Fruit fly (Drosophila melanogaster) whole organism, embryonic: Measurements from ENCODE around the gene mAChR-C.

ENCODE experiments used
- Bdp1 ChIP-seq: fragments of 200-800 bp; sonication (Bioruptor generic); optimal IDR thresholded peaks from 3 replicates; lab custom pipeline; 2016; ENCODE audit warnings: missing biosample characterization, missing genetic modification characterization
- Bgb ChIP-seq: fragments of 200-800 bp; sonication (Bioruptor generic); IDR thresholded peaks from 2 replicates; pipeline ENCODE4 v1.3.6; 2022; ENCODE audit warnings: missing biosample characterization, missing genetic modification characterization; ENCODE audit not compliant: partially characterized antibody
- CG10543 ChIP-seq: fragments of 200-800 bp; sonication (Bioruptor generic); optimal IDR thresholded peaks from 3 replicates; lab custom pipeline; 2017; ENCODE audit warnings: missing biosample characterization, mild to moderate bottlenecking, missing genetic modification characterization, moderate library complexity
- CG10654 ChIP-seq: fragments of 200-800 bp; sonication (Bioruptor generic); optimal IDR thresholded peaks from 2 replicates; lab custom pipeline; 2016; ENCODE audit warnings: missing biosample characterization, missing genetic modification characterization
- CG11085 ChIP-seq: fragments of 200-800 bp; sonication (Bioruptor generic); IDR thresholded peaks from 2 replicates; pipeline ENCODE4 v1.3.6; 2022; ENCODE audit warnings: missing biosample characterization, missing genetic modification characterization
- CG14667 ChIP-seq: fragments of 200-800 bp; sonication (Bioruptor generic); IDR thresholded peaks from 2 replicates; pipeline ENCODE4 v1.3.6; 2022; ENCODE audit warnings: missing biosample characterization, missing genetic modification characterization
- CG15011 ChIP-seq: fragments of 200-800 bp; sonication (Bioruptor generic); optimal IDR thresholded peaks from 3 replicates; lab custom pipeline; 2018; ENCODE audit warnings: missing biosample characterization, mild to moderate bottlenecking, missing genetic modification characterization
- CG16813 ChIP-seq: fragments of 200-800 bp; sonication (Bioruptor generic); IDR thresholded peaks from 3 replicates; pipeline ENCODE4 v1.3.6; 2022; ENCODE audit warnings: missing biosample characterization, missing genetic modification characterization; ENCODE audit not compliant: partially characterized antibody
- CG17568 ChIP-seq: fragments of 200-800 bp; sonication (Bioruptor generic); optimal IDR thresholded peaks from 2 replicates; lab custom pipeline; 2018; ENCODE audit warnings: missing biosample characterization, mild to moderate bottlenecking, missing genetic modification characterization, moderate library complexity
- CG2129 ChIP-seq: fragments of 200-800 bp; sonication (Bioruptor generic); IDR thresholded peaks from 2 replicates; pipeline ENCODE4 v1.3.6; 2022; ENCODE audit warnings: missing biosample characterization, missing genetic modification characterization; ENCODE audit not compliant: partially characterized antibody
- CG2875 ChIP-seq: fragments of 200-800 bp; sonication (Bioruptor generic); optimal IDR thresholded peaks from 2 replicates; lab custom pipeline; 2017; ENCODE audit warnings: missing biosample characterization, mild to moderate bottlenecking, missing genetic modification characterization, missing genetic modification reagents
- CG31365 ChIP-seq: fragments of 200-800 bp; sonication (Bioruptor generic); optimal IDR thresholded peaks from 2 replicates; lab custom pipeline; 2018; ENCODE audit warnings: missing biosample characterization, mild to moderate bottlenecking, missing genetic modification characterization
- CG3163 ChIP-seq: fragments of 200-800 bp; sonication (Bioruptor generic); optimal IDR thresholded peaks from 3 replicates; lab custom pipeline; 2016; ENCODE audit warnings: missing biosample characterization, missing genetic modification characterization
- CG34376 ChIP-seq: fragments of 200-800 bp; sonication (Bioruptor generic); optimal IDR thresholded peaks from 2 replicates; lab custom pipeline; 2018; ENCODE audit warnings: missing biosample characterization, mild to moderate bottlenecking, missing genetic modification characterization
- CG3838 ChIP-seq: fragments of 200-800 bp; sonication (Bioruptor generic); optimal IDR thresholded peaks from 3 replicates; lab custom pipeline; 2016; ENCODE audit warnings: missing biosample characterization, missing genetic modification characterization
- CG3847 ChIP-seq: fragments of 200-800 bp; sonication (Bioruptor generic); IDR thresholded peaks from 2 replicates; pipeline ENCODE4 v1.3.6; 2022; ENCODE audit warnings: missing biosample characterization, missing genetic modification characterization
- CG4282 ChIP-seq: fragments of 200-800 bp; sonication (Bioruptor generic); optimal IDR thresholded peaks from 2 replicates; lab custom pipeline; 2016; ENCODE audit warnings: missing biosample characterization, missing genetic modification characterization
- CG4424 ChIP-seq: fragments of 200-800 bp; sonication (Bioruptor generic); optimal IDR thresholded peaks from 3 replicates; lab custom pipeline; 2016; ENCODE audit warnings: missing biosample characterization, missing genetic modification characterization
- CrebB ChIP-seq: fragments of 200-800 bp; sonication (Bioruptor generic); optimal IDR thresholded peaks from 3 replicates; lab custom pipeline; 2018; ENCODE audit warnings: missing biosample characterization, mild to moderate bottlenecking, missing genetic modification characterization
- Dbx ChIP-seq: fragments of 200-800 bp; sonication (Bioruptor generic); IDR thresholded peaks from 3 replicates; pipeline ENCODE4 v1.3.6; 2022; ENCODE audit warnings: missing biosample characterization, missing genetic modification characterization
- HmgZ ChIP-seq: fragments of 200-800 bp; sonication (Bioruptor generic); optimal IDR thresholded peaks from 2 replicates; lab custom pipeline; 2018; ENCODE audit warnings: missing biosample characterization, mild to moderate bottlenecking, missing genetic modification characterization
- MESR4 ChIP-seq: fragments of 200-800 bp; sonication (Bioruptor generic); optimal IDR thresholded peaks from 2 replicates; lab custom pipeline; 2018; ENCODE audit warnings: missing biosample characterization, mild to moderate bottlenecking, missing genetic modification characterization, moderate library complexity
- Max ChIP-seq: fragments of 200-800 bp; sonication (Bioruptor generic); optimal IDR thresholded peaks from 2 replicates; lab custom pipeline; 2016; ENCODE audit warnings: missing biosample characterization, mild to moderate bottlenecking, missing genetic modification characterization
- Scr ChIP-seq: fragments of 200-800 bp; sonication (Bioruptor generic); IDR thresholded peaks from 2 replicates; pipeline ENCODE4 v1.3.6; 2022; ENCODE audit warnings: missing biosample characterization, missing genetic modification characterization; ENCODE audit not compliant: partially characterized antibody
- Sox100B ChIP-seq: fragments of 200-800 bp; sonication (Bioruptor generic); optimal IDR thresholded peaks from 3 replicates; lab custom pipeline; 2018; ENCODE audit warnings: missing biosample characterization, mild to moderate bottlenecking, missing genetic modification characterization
- Taf1 ChIP-seq: fragments of 200-800 bp; sonication (Bioruptor generic); IDR thresholded peaks from 2 replicates; pipeline ENCODE4 v1.3.6; 2022; ENCODE audit warnings: missing biosample characterization, missing genetic modification characterization
- Tbp ChIP-seq: fragments of >200 bp; optimal IDR thresholded peaks from 2 replicates; lab custom pipeline; 2018; ENCODE audit warnings: missing biosample characterization, missing genetic modification characterization
- ac ChIP-seq: fragments of 200-800 bp; sonication (Bioruptor generic); optimal IDR thresholded peaks from 3 replicates; lab custom pipeline; 2017; ENCODE audit warnings: missing biosample characterization, mild to moderate bottlenecking, missing genetic modification characterization
- ara ChIP-seq: fragments of 200-800 bp; sonication (Bioruptor generic); IDR thresholded peaks from 2 replicates; pipeline ENCODE4 v1.3.6; 2022; ENCODE audit warnings: missing biosample characterization, missing genetic modification characterization
- bsh ChIP-seq, 2 experiments: fragments of 200-800 bp; sonication (Bioruptor generic); optimal IDR thresholded peaks; 2 replicates each; lab custom pipeline; 2017 to 2018; ENCODE audit warnings: mild to moderate bottlenecking in 2 of 2, missing biosample characterization in 2 of 2, missing genetic modification characterization in 2 of 2, moderate library complexity in 1 of 2
- cas ChIP-seq: fragments of 200-800 bp; sonication (Bioruptor generic); IDR thresholded peaks from 2 replicates; pipeline ENCODE4 v1.3.6; 2022; ENCODE audit warnings: missing biosample characterization, missing genetic modification characterization
- crc ChIP-seq: fragments of 200-800 bp; sonication (Bioruptor generic); optimal IDR thresholded peaks from 2 replicates; lab custom pipeline; 2016; ENCODE audit warnings: missing biosample characterization, missing genetic modification characterization
- da ChIP-seq: fragments of 200-800 bp; sonication (Bioruptor generic); optimal IDR thresholded peaks from 2 replicates; lab custom pipeline; 2016; ENCODE audit warnings: missing biosample characterization, missing genetic modification characterization
- dmrt99B ChIP-seq: fragments of 200-800 bp; sonication (Bioruptor generic); optimal IDR thresholded peaks from 2 replicates; lab custom pipeline; 2018; ENCODE audit warnings: missing biosample characterization, mild to moderate bottlenecking, missing genetic modification characterization, moderate library complexity
- ftz-f1 ChIP-seq: fragments of 200-800 bp; sonication (Bioruptor generic); optimal IDR thresholded peaks from 2 replicates; lab custom pipeline; 2016; ENCODE audit warnings: missing biosample characterization, missing genetic modification characterization
- gcm ChIP-seq: fragments of 200-800 bp; sonication (Bioruptor generic); optimal IDR thresholded peaks from 2 replicates; lab custom pipeline; 2019; ENCODE audit warnings: missing biosample characterization, mild to moderate bottlenecking, missing genetic modification characterization, moderate library complexity
- hb ChIP-seq: fragments of 200-800 bp; sonication (Bioruptor generic); IDR thresholded peaks from 3 replicates; pipeline ENCODE4 v1.3.6; 2022; ENCODE audit warnings: missing biosample characterization, missing genetic modification characterization; ENCODE audit not compliant: partially characterized antibody
- hbn ChIP-seq: fragments of 200-800 bp; sonication (Bioruptor generic); IDR thresholded peaks from 2 replicates; pipeline ENCODE4 v1.3.6; 2022; ENCODE audit warnings: missing biosample characterization, missing genetic modification characterization; ENCODE audit not compliant: partially characterized antibody
- lmd ChIP-seq: fragments of 200-800 bp; sonication (Bioruptor generic); IDR thresholded peaks from 2 replicates; pipeline ENCODE4 v1.3.6; 2022; ENCODE audit warnings: missing biosample characterization, missing genetic modification characterization
- oc ChIP-seq: fragments of 200-800 bp; sonication (Bioruptor generic); optimal IDR thresholded peaks from 2 replicates; lab custom pipeline; 2018; ENCODE audit warnings: missing biosample characterization, mild to moderate bottlenecking, missing genetic modification characterization, moderate library complexity
- peb ChIP-seq: fragments of 200-800 bp; sonication (Bioruptor generic); IDR thresholded peaks from 2 replicates; pipeline ENCODE4 v1.3.6; 2022; ENCODE audit warnings: missing biosample characterization, missing genetic modification characterization
- pfk ChIP-seq: fragments of 200-800 bp; sonication (Bioruptor generic); optimal IDR thresholded peaks from 2 replicates; lab custom pipeline; 2018; ENCODE audit warnings: missing biosample characterization, mild to moderate bottlenecking, missing genetic modification characterization, moderate library complexity
- sc ChIP-seq, 3 experiments: fragments of >200 bp in 2 of 3; fragments of 200-800 bp in 1 of 3; sonication (Bioruptor generic) in 1 of 3; optimal IDR thresholded peaks; 2 replicates in 2 of 3; 3 replicates in 1 of 3; lab custom pipeline; 2017; ENCODE audit warnings: mild to moderate bottlenecking in 1 of 3, missing biosample characterization in 1 of 3, missing genetic modification characterization in 1 of 3, missing genetic modification reagents in 1 of 3
- trh ChIP-seq: fragments of 200-800 bp; sonication (Bioruptor generic); optimal IDR thresholded peaks from 2 replicates; lab custom pipeline; 2016; ENCODE audit warnings: missing biosample characterization, missing genetic modification characterization
- zfh2 ChIP-seq: fragments of 200-800 bp; sonication (Bioruptor generic); optimal IDR thresholded peaks from 2 replicates; lab custom pipeline; 2016; ENCODE audit warnings: missing biosample characterization, missing genetic modification characterization

mAChR-C gene

DNA sequence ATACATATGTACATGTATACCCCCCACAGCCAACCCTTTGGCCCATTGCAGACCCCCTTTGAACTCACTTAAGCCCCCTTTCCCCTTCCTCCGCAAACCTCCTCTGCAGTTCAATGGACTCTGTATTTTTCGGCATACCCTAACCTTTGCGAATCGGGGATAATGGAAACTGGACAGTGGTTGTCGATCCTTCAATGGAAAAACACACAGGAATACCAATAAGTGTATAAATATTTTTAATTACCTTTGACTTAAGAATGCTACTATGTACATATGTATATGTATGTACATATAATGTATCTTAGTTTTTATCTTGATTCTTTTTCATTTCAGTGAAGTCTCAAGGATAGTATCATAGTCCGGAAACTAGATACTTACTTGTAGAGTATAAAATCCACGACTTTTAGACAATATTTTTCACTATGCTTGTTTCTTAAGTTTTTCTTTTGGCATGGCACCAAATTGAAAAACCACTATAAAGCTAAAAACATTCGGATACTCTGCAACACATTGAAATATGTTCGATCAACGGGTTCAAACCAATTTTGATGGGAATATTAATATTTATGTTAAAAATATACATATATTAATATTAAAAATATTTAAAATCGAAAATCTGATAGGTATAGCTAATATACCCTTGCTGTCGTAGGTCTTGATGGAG lies 24.0 kb upstream of the mAChR-C start (continued):
- TF ChIP-seq Bgb (no peak), CG16813 (no peak), pfk (GFP tag; lab: Kevin White, UChicago) (no peak)

DNA sequence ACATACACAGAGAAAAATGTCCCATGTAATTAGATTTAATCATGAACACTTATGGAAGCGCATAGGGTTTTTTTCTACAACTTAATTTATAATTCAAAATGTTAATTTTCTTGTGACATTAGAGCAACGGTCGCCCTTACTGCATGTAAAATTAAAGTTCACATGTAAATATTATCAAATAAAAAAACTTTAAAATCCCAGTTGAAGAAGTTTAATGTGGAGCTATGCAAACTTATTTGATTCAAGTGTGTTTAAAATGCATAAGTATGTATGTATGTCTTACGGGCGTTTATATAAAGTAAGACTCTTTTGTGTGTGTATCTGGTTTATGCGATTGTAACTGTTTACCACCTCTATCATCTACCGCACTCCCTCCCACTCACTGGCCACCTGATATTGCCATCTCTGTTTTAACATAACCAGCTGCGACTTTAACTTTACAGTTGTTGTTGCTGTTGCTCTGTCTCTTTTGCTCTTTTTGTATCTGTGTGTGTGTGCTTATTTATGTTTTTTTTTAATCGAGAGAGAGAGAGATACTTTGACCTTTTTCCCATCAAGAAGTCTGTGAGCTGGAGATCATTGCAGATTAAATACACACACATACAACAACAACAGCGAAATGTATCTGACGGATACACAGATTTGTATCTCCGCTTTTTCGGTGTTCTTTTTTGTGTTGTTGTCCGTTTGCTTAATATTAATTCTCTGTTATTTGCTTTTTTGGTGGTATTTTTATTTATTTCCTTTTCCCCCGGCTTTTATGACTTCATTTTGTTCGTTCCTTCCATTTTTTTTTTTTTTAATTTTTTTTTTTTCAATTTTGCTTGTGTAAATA lies 23.1 kb upstream of the mAChR-C start:
- peak; percentile 56 for TF ChIP-seq crc (GFP tag; lab: Kevin White, UChicago)
- no peak for TF ChIP-seq hb
- no peak for TF ChIP-seq CG31365 (tag; lab: Kevin White, UChicago)
- TF ChIP-seq CG17568 (GFP tag; lab: Kevin White, UChicago), result peak; percentile 84
- TF ChIP-seq ftz-f1 (GFP tag; lab: Kevin White, UChicago), result peak; percentile 2
- peak; percentile 85 for TF ChIP-seq CG2875 (GFP tag; lab: Kevin White, UChicago)
- peak; percentile 70 for TF ChIP-seq CG4424 (GFP tag; lab: Kevin White, UChicago)
- TF ChIP-seq lmd (GFP tag; lab: Robert Waterston, UW), result peak; percentile 90
- TF ChIP-seq CG14667 (GFP tag; lab: Robert Waterston, UW), result peak; percentile 51
- peak; percentile 42 to 87 for TF ChIP-seq bsh (GFP tag; optimal IDR thresholded peaks at IDR 0.05; lab: Kevin White, UChicago)
- no peak for TF ChIP-seq Scr
- peak; percentile 29 for TF ChIP-seq CG10654 (GFP tag; lab: Kevin White, UChicago)
- peak; percentile 81 for TF ChIP-seq CG3838
- peak; percentile 3 for TF ChIP-seq CG3163
- TF ChIP-seq CG2129 (GFP tag; lab: Robert Waterston, UW), result no peak
- peak; percentile 79 for TF ChIP-seq Bdp1 (GFP tag; lab: Kevin White, UChicago)
- TF ChIP-seq CG11085 (GFP tag; lab: Robert Waterston, UW), result no peak
- TF ChIP-seq Taf1 (GFP tag; lab: Robert Waterston, UW), result no peak
- TF ChIP-seq HmgZ (tag; lab: Kevin White, UChicago), result peak; percentile 83
- TF ChIP-seq CrebB (tag; lab: Kevin White, UChicago), result peak; percentile 71
- peak; percentile 60 for TF ChIP-seq zfh2
- peak; percentile 97 for TF ChIP-seq dmrt99B (tag; lab: Kevin White, UChicago)
- peak; percentile 68 for TF ChIP-seq trh
- peak; percentile 81 for TF ChIP-seq CG10543 (GFP tag; lab: Kevin White, UChicago)
- no peak for TF ChIP-seq hbn
- no peak for TF ChIP-seq sc (optimal IDR thresholded peaks at IDR 0.05; lab: Kevin White, UChicago)
- TF ChIP-seq sc (GFP tag; optimal IDR thresholded peaks at IDR 0.05; lab: Kevin White, UChicago), result peak; percentile 64
- TF ChIP-seq CG34376 (GFP tag; lab: Kevin White, UChicago), result peak; percentile 18
- peak; percentile 70 for TF ChIP-seq Max (GFP tag; lab: Kevin White, UChicago)
- TF ChIP-seq Sox100B (GFP tag; lab: Kevin White, UChicago), result peak; percentile 90
- TF ChIP-seq oc (tag; lab: Kevin White, UChicago), result peak; percentile 72
- no peak for TF ChIP-seq Dbx (GFP tag; lab: Robert Waterston, UW)
- peak; percentile 15 for TF ChIP-seq MESR4 (GFP tag; lab: Kevin White, UChicago)
- TF ChIP-seq CG15011 (GFP tag; lab: Kevin White, UChicago), result peak; percentile 34
- peak; percentile 69 for TF ChIP-seq CG3847 (GFP tag; lab: Robert Waterston, UW)
- TF ChIP-seq peb (GFP tag; lab: Robert Waterston, UW), result peak; percentile 18; the same call in 1 of the 2 replicates
- peak; percentile 8 for TF ChIP-seq CG4282 (GFP tag; lab: Kevin White, UChicago)
- peak; percentile 61 for TF ChIP-seq da
- TF ChIP-seq ara (GFP tag; lab: Robert Waterston, UW), result peak; percentile 60; the same call in 1 of the 2 replicates
- TF ChIP-seq Tbp (GFP tag; lab: Kevin White, UChicago), result no peak
- TF ChIP-seq gcm (GFP tag; lab: Kevin White, UChicago), result peak; percentile 91
- TF ChIP-seq ac (GFP tag; lab: Kevin White, UChicago), result peak; percentile 65
- TF ChIP-seq cas (GFP tag; lab: Robert Waterston, UW), result no peak
